Fruit fly (Drosophila melanogaster) whole organism, embryonic: Measurements from ENCODE around the gene InR.

Experiments
- Ada2b ChIP-seq: fragments of 200-800 bp; sonication (Bioruptor generic); IDR thresholded peaks from 2 replicates; pipeline ENCODE4 v1.3.6; 2022; ENCODE audit warnings: missing biosample characterization, missing genetic modification characterization
- Bgb ChIP-seq: fragments of 200-800 bp; sonication (Bioruptor generic); IDR thresholded peaks from 2 replicates; pipeline ENCODE4 v1.3.6; 2022; ENCODE audit warnings: missing biosample characterization, missing genetic modification characterization; ENCODE audit not compliant: partially characterized antibody
- Bteb2 ChIP-seq: fragments of 200-800 bp; sonication (Bioruptor generic); optimal IDR thresholded peaks from 2 replicates; lab custom pipeline; 2016; ENCODE audit warnings: missing biosample characterization, missing genetic modification characterization
- CG11456 ChIP-seq: fragments of 200-800 bp; sonication (Bioruptor generic); IDR thresholded peaks from 3 replicates; pipeline ENCODE4 v1.3.6; 2022; ENCODE audit warnings: missing biosample characterization, missing genetic modification characterization
- CG12155 ChIP-seq: fragments of 200-800 bp; sonication (Bioruptor generic); optimal IDR thresholded peaks from 3 replicates; lab custom pipeline; 2016; ENCODE audit warnings: missing biosample characterization, missing genetic modification characterization
- CG1233 ChIP-seq: fragments of 200-800 bp; sonication (Bioruptor generic); optimal IDR thresholded peaks from 4 replicates; lab custom pipeline; 2018; ENCODE audit warnings: missing biosample characterization, mild to moderate bottlenecking, missing genetic modification characterization
- CG14860 ChIP-seq: fragments of 200-800 bp; sonication (Bioruptor generic); IDR thresholded peaks from 3 replicates; pipeline ENCODE4 v1.3.6; 2022; ENCODE audit warnings: missing biosample characterization, missing genetic modification characterization; ENCODE audit not compliant: partially characterized antibody
- CG1647 ChIP-seq: fragments of 200-800 bp; sonication (Bioruptor generic); optimal IDR thresholded peaks from 3 replicates; lab custom pipeline; 2016; ENCODE audit warnings: missing biosample characterization, missing genetic modification characterization
- CG17802 ChIP-seq: fragments of 200-800 bp; sonication (Bioruptor generic); optimal IDR thresholded peaks from 2 replicates; lab custom pipeline; 2018; ENCODE audit warnings: missing biosample characterization, mild to moderate bottlenecking, missing genetic modification characterization, moderate library complexity
- CG18476 ChIP-seq: fragments of 200-800 bp; sonication (Bioruptor generic); optimal IDR thresholded peaks from 2 replicates; lab custom pipeline; 2016; ENCODE audit warnings: missing biosample characterization, mild to moderate bottlenecking, missing genetic modification characterization
- CG2120 ChIP-seq: fragments of 200-800 bp; sonication (Bioruptor generic); optimal IDR thresholded peaks from 3 replicates; lab custom pipeline; 2016; ENCODE audit warnings: missing biosample characterization, missing genetic modification characterization
- CG2678 ChIP-seq: fragments of 200-800 bp; sonication (Bioruptor generic); optimal IDR thresholded peaks from 3 replicates; lab custom pipeline; 2019; ENCODE audit warnings: missing biosample characterization, mild to moderate bottlenecking, missing genetic modification characterization, moderate library complexity
- CG31224 ChIP-seq: fragments of 200-800 bp; sonication (Bioruptor generic); IDR thresholded peaks from 2 replicates; pipeline ENCODE4 v1.3.6; 2022; ENCODE audit warnings: missing biosample characterization, missing genetic modification characterization
- CG31388 ChIP-seq: fragments of 200-800 bp; sonication (Bioruptor generic); optimal IDR thresholded peaks from 2 replicates; lab custom pipeline; 2016; ENCODE audit warnings: missing biosample characterization, missing genetic modification characterization
- CG33557 ChIP-seq: fragments of 200-800 bp; sonication (Bioruptor generic); optimal IDR thresholded peaks from 2 replicates; lab custom pipeline; 2019; ENCODE audit warnings: missing biosample characterization, mild to moderate bottlenecking, missing genetic modification characterization, moderate library complexity
- CG5180 ChIP-seq: fragments of 200-800 bp; sonication (Bioruptor generic); optimal IDR thresholded peaks from 3 replicates; lab custom pipeline; 2017; ENCODE audit warnings: missing biosample characterization, missing genetic modification characterization, mild to moderate bottlenecking, moderate library complexity, missing genetic modification reagents
- CG9797 ChIP-seq: fragments of 200-800 bp; sonication (Bioruptor generic); optimal IDR thresholded peaks from 3 replicates; lab custom pipeline; 2018; ENCODE audit warnings: missing biosample characterization, mild to moderate bottlenecking, missing genetic modification characterization
- CrebB ChIP-seq: fragments of 200-800 bp; sonication (Bioruptor generic); optimal IDR thresholded peaks from 3 replicates; lab custom pipeline; 2018; ENCODE audit warnings: missing biosample characterization, mild to moderate bottlenecking, missing genetic modification characterization
- Hmr ChIP-seq: fragments of 200-800 bp; sonication (Bioruptor generic); optimal IDR thresholded peaks from 3 replicates; lab custom pipeline; 2017; ENCODE audit warnings: mild to moderate bottlenecking, missing biosample characterization, missing genetic modification reagents, missing genetic modification characterization
- Hmx ChIP-seq: fragments of 200-800 bp; sonication (Bioruptor generic); optimal IDR thresholded peaks from 2 replicates; lab custom pipeline; 2016; ENCODE audit warnings: missing biosample characterization, missing genetic modification characterization
- NC2α ChIP-seq: fragments of 200-800 bp; sonication (Bioruptor generic); optimal IDR thresholded peaks from 2 replicates; lab custom pipeline; 2016; ENCODE audit warnings: missing biosample characterization, missing genetic modification characterization
- Nf-YA ChIP-seq: fragments of 200-800 bp; sonication (Bioruptor generic); IDR thresholded peaks from 2 replicates; pipeline ENCODE4 v1.3.6; 2022; ENCODE audit warnings: missing biosample characterization, missing genetic modification characterization
- Oli ChIP-seq: fragments of 200-800 bp; sonication (Bioruptor generic); optimal IDR thresholded peaks from 2 replicates; lab custom pipeline; 2018; ENCODE audit warnings: missing biosample characterization, mild to moderate bottlenecking, missing genetic modification characterization, moderate library complexity
- PHDP ChIP-seq: fragments of 200-800 bp; sonication (Bioruptor generic); optimal IDR thresholded peaks from 3 replicates; lab custom pipeline; 2018; ENCODE audit warnings: missing biosample characterization, mild to moderate bottlenecking, missing genetic modification characterization, moderate library complexity
- Rx ChIP-seq: fragments of 200-800 bp; sonication (Bioruptor generic); IDR thresholded peaks from 2 replicates; pipeline ENCODE4 v1.3.6; 2022; ENCODE audit warnings: missing biosample characterization, missing genetic modification characterization
- Side ChIP-seq: fragments of 200-800 bp; sonication (Bioruptor generic); optimal IDR thresholded peaks from 2 replicates; lab custom pipeline; 2016; ENCODE audit warnings: missing biosample characterization, missing genetic modification characterization
- TFAM ChIP-seq: fragments of 200-800 bp; sonication (Bioruptor generic); optimal IDR thresholded peaks from 2 replicates; lab custom pipeline; 2017; ENCODE audit warnings: missing biosample characterization, missing genetic modification characterization, inconsistent platforms
- Vsx1 ChIP-seq: fragments of 200-800 bp; sonication (Bioruptor generic); optimal IDR thresholded peaks from 2 replicates; lab custom pipeline; 2017; ENCODE audit warnings: missing biosample characterization, mild to moderate bottlenecking, missing genetic modification characterization, missing genetic modification reagents
- amos ChIP-seq: fragments of 200-800 bp; sonication (Bioruptor generic); IDR thresholded peaks from 2 replicates; pipeline ENCODE4 v1.3.6; 2022; ENCODE audit warnings: missing biosample characterization, missing genetic modification characterization; ENCODE audit not compliant: partially characterized antibody
- ase ChIP-seq: fragments of 200-800 bp; sonication (Bioruptor generic); IDR thresholded peaks from 3 replicates; pipeline ENCODE4 v1.3.6; 2022; ENCODE audit warnings: missing biosample characterization, missing genetic modification characterization
- br ChIP-seq: fragments of >200 bp; optimal IDR thresholded peaks from 2 replicates; lab custom pipeline; 2017
- da ChIP-seq: fragments of 200-800 bp; sonication (Bioruptor generic); optimal IDR thresholded peaks from 2 replicates; lab custom pipeline; 2016; ENCODE audit warnings: missing biosample characterization, missing genetic modification characterization
- dm ChIP-seq: fragments of 200-800 bp; sonication (Bioruptor generic); optimal IDR thresholded peaks from 3 replicates; lab custom pipeline; 2016; ENCODE audit warnings: missing biosample characterization, missing genetic modification characterization
- dmrt99B ChIP-seq: fragments of 200-800 bp; sonication (Bioruptor generic); optimal IDR thresholded peaks from 2 replicates; lab custom pipeline; 2018; ENCODE audit warnings: missing biosample characterization, mild to moderate bottlenecking, missing genetic modification characterization, moderate library complexity
- fd102C ChIP-seq: fragments of 200-800 bp; sonication (Bioruptor generic); optimal IDR thresholded peaks from 2 replicates; lab custom pipeline; 2018; ENCODE audit warnings: missing biosample characterization, mild to moderate bottlenecking, missing genetic modification characterization, moderate library complexity
- gro ChIP-seq: fragments of 200-800 bp; sonication (Bioruptor generic); optimal IDR thresholded peaks from 2 replicates; lab custom pipeline; 2016; ENCODE audit warnings: missing biosample characterization, missing genetic modification characterization
- ind ChIP-seq: fragments of 200-800 bp; sonication (Bioruptor generic); optimal IDR thresholded peaks from 3 replicates; lab custom pipeline; 2016; ENCODE audit warnings: missing biosample characterization, missing genetic modification characterization
- nau ChIP-seq: fragments of 200-800 bp; sonication (Bioruptor generic); optimal IDR thresholded peaks from 3 replicates; lab custom pipeline; 2017; ENCODE audit warnings: missing biosample characterization, mild to moderate bottlenecking, missing genetic modification characterization, missing genetic modification reagents
- org-1 ChIP-seq: fragments of 200-800 bp; sonication (Bioruptor generic); optimal IDR thresholded peaks from 2 replicates; lab custom pipeline; 2017; ENCODE audit warnings: missing biosample characterization, missing genetic modification characterization
- peb ChIP-seq: fragments of 200-800 bp; sonication (Bioruptor generic); IDR thresholded peaks from 2 replicates; pipeline ENCODE4 v1.3.6; 2022; ENCODE audit warnings: missing biosample characterization, missing genetic modification characterization
- pho ChIP-seq: fragments of 200-800 bp; sonication (Bioruptor generic); optimal IDR thresholded peaks from 2 replicates; lab custom pipeline; 2016; ENCODE audit warnings: missing biosample characterization, missing genetic modification characterization
- sisA ChIP-seq: fragments of 200-800 bp; sonication (Bioruptor generic); IDR thresholded peaks from 2 replicates; pipeline ENCODE4 v1.3.6; 2022; ENCODE audit warnings: missing biosample characterization, missing genetic modification characterization
- sob ChIP-seq: fragments of 200-800 bp; sonication (Bioruptor generic); IDR thresholded peaks from 2 replicates; pipeline ENCODE4 v1.3.6; 2022; ENCODE audit warnings: missing biosample characterization, missing genetic modification characterization
- ssp ChIP-seq: fragments of 200-800 bp; sonication (Bioruptor generic); IDR thresholded peaks from 2 replicates; pipeline ENCODE4 v1.3.6; 2022; ENCODE audit warnings: missing biosample characterization, missing genetic modification characterization
- tgo ChIP-seq: fragments of 200-800 bp; sonication (Bioruptor generic); IDR thresholded peaks from 3 replicates; pipeline ENCODE4 v1.3.6; 2022; ENCODE audit warnings: missing biosample characterization, missing genetic modification characterization
- tll ChIP-seq, 2 experiments: fragments of 200-800 bp in 1 of 2; fragments of >200 bp in 1 of 2; sonication (Bioruptor generic) in 1 of 2; optimal IDR thresholded peaks; 2 replicates each; lab custom pipeline; 2017 to 2019; ENCODE audit warnings: missing biosample characterization in 2 of 2, missing genetic modification characterization in 2 of 2, mild to moderate bottlenecking in 1 of 2, moderate library complexity in 1 of 2
- unpg ChIP-seq: fragments of 200-800 bp; sonication (Bioruptor generic); optimal IDR thresholded peaks from 3 replicates; lab custom pipeline; 2018; ENCODE audit warnings: missing biosample characterization, mild to moderate bottlenecking, missing genetic modification characterization, moderate library complexity
- wek ChIP-seq: fragments of 200-800 bp; sonication (Bioruptor generic); optimal IDR thresholded peaks from 3 replicates; lab custom pipeline; 2018; ENCODE audit warnings: missing biosample characterization, mild to moderate bottlenecking, missing genetic modification characterization, moderate library complexity

InR gene

dm6 chr3R:21616061-21616851 is 2.9 kb downstream of the InR start (continued):
- no peak for TF ChIP-seq unpg
- TF ChIP-seq CG17802: peak; percentile 60
- TF ChIP-seq CG31388 (GFP tag; lab: Kevin White, UChicago): no peak
- peak; percentile 6 for TF ChIP-seq dmrt99B (tag; lab: Kevin White, UChicago)
- no peak for TF ChIP-seq Nf-YA (GFP tag; lab: Robert Waterston, UW)
- no peak for TF ChIP-seq CG1647 (GFP tag; lab: Kevin White, UChicago)
- no peak for TF ChIP-seq peb
- TF ChIP-seq Hmr (GFP tag; lab: Kevin White, UChicago): peak; percentile 11
- TF ChIP-seq CG11456 (GFP tag; lab: Robert Waterston, UW): no peak
- TF ChIP-seq, all 482 proteins: peak for 73

- TF ChIP-seq CG12155: peak; percentile 46
- no peak for TF ChIP-seq ssp (GFP tag; lab: Robert Waterston, UW)
- no peak for TF ChIP-seq TFAM
- no peak for TF ChIP-seq wek
- peak; percentile 57 for TF ChIP-seq org-1 (GFP tag; lab: Kevin White, UChicago)
- TF ChIP-seq Side (GFP tag; lab: Kevin White, UChicago): no peak
- no peak for TF ChIP-seq CG14860 (GFP tag; lab: Robert Waterston, UW)
- peak; percentile 21 for TF ChIP-seq NC2α (GFP tag; lab: Kevin White, UChicago)
- TF ChIP-seq sisA: no peak
- no peak for TF ChIP-seq sob (GFP tag; lab: Robert Waterston, UW)
- TF ChIP-seq Hmx: peak; percentile 1
- peak; percentile 23 for TF ChIP-seq CG5180 (GFP tag; lab: Kevin White, UChicago)
- no peak for TF ChIP-seq br
- TF ChIP-seq pho (GFP tag; lab: Kevin White, UChicago): peak; percentile 48
- peak; percentile 67 for TF ChIP-seq gro (GFP tag; lab: Kevin White, UChicago)
- peak; percentile 37 for TF ChIP-seq Bteb2 (GFP tag; lab: Kevin White, UChicago)
- peak; percentile 16 for TF ChIP-seq CrebB (tag; lab: Kevin White, UChicago)
- no peak for TF ChIP-seq Ada2b (GFP tag; lab: Robert Waterston, UW)
- TF ChIP-seq Bgb: no peak
- TF ChIP-seq fd102C: no peak
- TF ChIP-seq CG18476 (GFP tag; lab: Kevin White, UChicago): peak; percentile 36
- peak; percentile 63 for TF ChIP-seq PHDP (tag; lab: Kevin White, UChicago)
- TF ChIP-seq Rx (GFP tag; lab: Robert Waterston, UW): no peak
- TF ChIP-seq CG2678 (tag; lab: Kevin White, UChicago): peak; percentile 78
- TF ChIP-seq tll (GFP tag; optimal IDR thresholded peaks at IDR 0.05; lab: Kevin White, UChicago): no peak
- TF ChIP-seq Vsx1 (GFP tag; lab: Kevin White, UChicago): peak; percentile 52
- no peak for TF ChIP-seq dm
- peak; percentile 28 for TF ChIP-seq CG1233
- peak; percentile 36 for TF ChIP-seq nau (GFP tag; lab: Kevin White, UChicago)
- TF ChIP-seq CG2120 (GFP tag; lab: Kevin White, UChicago): peak; percentile 81
- TF ChIP-seq Oli (tag; lab: Kevin White, UChicago): peak; percentile 68
- TF ChIP-seq CG9797 (GFP tag; lab: Kevin White, UChicago): no peak
- peak; percentile 35 for TF ChIP-seq ind (GFP tag; lab: Kevin White, UChicago)
- TF ChIP-seq ase (GFP tag; lab: Robert Waterston, UW): no peak
- no peak for TF ChIP-seq tgo (GFP tag; lab: Robert Waterston, UW)
- TF ChIP-seq da (GFP tag; lab: Kevin White, UChicago): peak; percentile 52
- no peak for TF ChIP-seq CG31224
- no peak for TF ChIP-seq amos (GFP tag; lab: Robert Waterston, UW)
- no peak for TF ChIP-seq CG33557 (GFP tag; lab: Kevin White, UChicago)
Observed at dm6 chr3R:21614858-21615427, 4.2 kb downstream of the InR start.
